Fruit fly (Drosophila melanogaster) whole organism, embryonic: Measurements from ENCODE around the gene fbl.
A peak's percentile ranks its signal among the peaks of the same experiment; 100 is the strongest.

Experiments
- CG12769 ChIP-seq: fragments of 200-800 bp; sonication (Bioruptor generic); optimal IDR thresholded peaks from 2 replicates; lab custom pipeline; 2019; ENCODE audit warnings: missing biosample characterization, mild to moderate bottlenecking, missing genetic modification characterization, moderate library complexity
- CG17359 ChIP-seq: fragments of 200-800 bp; sonication (Bioruptor generic); optimal IDR thresholded peaks from 3 replicates; lab custom pipeline; 2018; ENCODE audit warnings: missing biosample characterization, mild to moderate bottlenecking, missing genetic modification characterization, moderate library complexity
- CG17385 ChIP-seq: fragments of 200-800 bp; sonication (Bioruptor generic); optimal IDR thresholded peaks from 3 replicates; lab custom pipeline; 2018; ENCODE audit warnings: missing biosample characterization, mild to moderate bottlenecking, missing genetic modification characterization
- CG9609 ChIP-seq: fragments of 200-800 bp; sonication (Bioruptor generic); optimal IDR thresholded peaks from 3 replicates; lab custom pipeline; 2016; ENCODE audit warnings: missing biosample characterization, missing genetic modification characterization
- Ets97D ChIP-seq: fragments of 200-800 bp; sonication (Bioruptor generic); optimal IDR thresholded peaks from 3 replicates; lab custom pipeline; 2016; ENCODE audit warnings: missing biosample characterization, missing genetic modification characterization
- gcm ChIP-seq: fragments of 200-800 bp; sonication (Bioruptor generic); optimal IDR thresholded peaks from 2 replicates; lab custom pipeline; 2019; ENCODE audit warnings: missing biosample characterization, mild to moderate bottlenecking, missing genetic modification characterization, moderate library complexity
- sens-2 ChIP-seq: fragments of 200-800 bp; sonication (Bioruptor generic); IDR thresholded peaks from 2 replicates; pipeline ENCODE4 v1.3.6; 2022; ENCODE audit warnings: missing biosample characterization, missing genetic modification characterization
- vfl ChIP-seq: fragments of 200-800 bp; sonication (Bioruptor generic); optimal IDR thresholded peaks from 2 replicates; lab custom pipeline; 2016; ENCODE audit warnings: missing biosample characterization, missing genetic modification characterization

DNA sequence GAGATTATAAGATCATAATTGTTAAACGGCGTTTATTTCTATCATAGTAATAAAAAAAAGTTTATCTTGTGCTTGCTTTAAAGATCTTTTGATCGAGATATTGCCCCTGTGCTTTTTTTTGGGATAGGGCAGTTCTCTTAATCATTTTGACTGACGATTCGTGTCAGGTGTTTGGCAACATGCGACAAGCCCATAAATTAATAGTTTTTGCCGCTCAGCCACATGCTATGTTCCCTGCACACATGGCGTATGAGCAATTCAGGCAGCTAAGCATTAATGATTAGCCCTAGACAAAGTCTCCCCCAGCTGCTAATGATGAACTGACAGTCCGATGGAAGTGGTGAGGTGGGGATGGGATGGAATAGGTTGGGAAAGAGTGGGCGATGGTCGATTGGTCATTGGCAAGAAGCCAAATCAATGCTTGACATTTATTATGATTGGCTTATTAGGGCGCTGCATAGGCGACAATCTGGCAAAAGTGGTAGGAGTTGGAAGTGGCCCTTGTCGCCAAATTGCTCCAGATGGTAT, 56.7 kb downstream of the fbl start:
- TF ChIP-seq CG17359 (tag; lab: Kevin White, UChicago) (no peak), gcm (GFP tag; lab: Kevin White, UChicago) (no peak), CG17385 (GFP tag; lab: Kevin White, UChicago) (no peak), CG9609 (no peak), sens-2 (GFP tag; lab: Robert Waterston, UW) (no peak), CG12769 (peak; percentile 92), vfl (GFP tag; lab: Kevin White, UChicago) (no peak), Ets97D (GFP tag; lab: Kevin White, UChicago) (no peak)
